Fruit fly (Drosophila melanogaster): ENCODE results near the gene trc.
A peak's percentile ranks its signal among the peaks of the same experiment; 100 is the strongest.

DNA sequence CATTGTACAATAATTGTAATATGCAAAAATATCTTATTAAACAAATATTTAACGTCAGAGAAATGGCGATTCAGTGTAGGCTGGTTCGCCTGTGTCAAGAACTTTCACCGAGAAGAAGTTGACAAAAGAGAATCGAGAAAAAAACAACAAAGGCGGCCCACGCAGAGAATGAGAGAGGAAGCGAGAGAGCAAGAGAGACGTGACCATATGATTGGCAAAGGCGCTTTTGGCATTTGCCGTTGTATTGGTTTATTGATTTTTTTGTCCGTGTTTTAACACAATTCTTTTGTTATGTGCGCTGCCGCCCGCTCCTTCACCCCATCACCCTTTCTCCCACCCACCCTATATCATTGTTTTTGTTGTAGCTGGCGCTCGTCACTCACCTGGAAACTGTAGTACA lies 877 bp downstream of the trc start:
- TF ChIP-seq lz (GFP tag; optimal IDR thresholded peaks at IDR 0.05) (peak; percentile 9), pdm3 (GFP tag; optimal IDR thresholded peaks at IDR 0.05) (no peak), CG7368 (GFP tag; optimal IDR thresholded peaks at IDR 0.05) (no peak), topi (GFP tag; optimal IDR thresholded peaks at IDR 0.05) (peak; percentile 17), Hr38 (GFP tag; optimal IDR thresholded peaks at IDR 0.05) (no peak), Smox (GFP tag; optimal IDR thresholded peaks at IDR 0.05) (no peak)
